Worm (Caenorhabditis elegans) whole organism, L3 larva: ENCODE measurements around the gene M163.7.
A peak's percentile ranks its signal among the peaks of the same experiment; 100 is the strongest.

Source experiments
- R02D3.7 ChIP-seq: fragments of 150-350 bp; optimal IDR thresholded peaks from 2 replicates; lab custom pipeline; 2014; ENCODE audit warnings: missing biosample characterization, missing genetic modification characterization
- ZK546.5 ChIP-seq: sonication (generic microtip); optimal IDR thresholded peaks from 2 replicates; lab custom pipeline; 2017; ENCODE audit warnings: missing biosample characterization, missing genetic modification characterization
- aly-2 ChIP-seq: fragments of 150-350 bp; optimal IDR thresholded peaks from 2 replicates; lab custom pipeline; 2014; ENCODE audit warnings: missing biosample characterization, missing genetic modification characterization
- ceh-16 ChIP-seq: sonication (generic microtip); optimal IDR thresholded peaks from 2 replicates; lab custom pipeline; 2017; ENCODE audit warnings: missing biosample characterization, missing genetic modification characterization
- ceh-28 ChIP-seq: fragments of 150-350 bp; optimal IDR thresholded peaks from 2 replicates; lab custom pipeline; 2014; ENCODE audit warnings: missing biosample characterization, missing genetic modification reagents, missing genetic modification characterization
- ceh-9 ChIP-seq: sonication (generic microtip); optimal IDR thresholded peaks from 2 replicates; lab custom pipeline; 2018; ENCODE audit warnings: missing biosample characterization, missing genetic modification characterization
- daf-12 ChIP-seq: fragments of 150-350 bp; optimal IDR thresholded peaks from 2 replicates; lab custom pipeline; 2014; ENCODE audit warnings: missing biosample characterization, missing genetic modification reagents, missing genetic modification characterization
- egl-27 ChIP-seq: sonication (generic microtip); optimal IDR thresholded peaks from 4 replicates; lab custom pipeline; 2017; ENCODE audit warnings: missing biosample characterization, missing genetic modification reagents, missing genetic modification characterization
- egl-5 ChIP-seq: fragments of 150-350 bp; optimal IDR thresholded peaks from 2 replicates; lab custom pipeline; 2017; ENCODE audit warnings: missing biosample characterization, missing genetic modification reagents, missing genetic modification characterization, inconsistent platforms
- elt-1 ChIP-seq: fragments of 150-350 bp; optimal IDR thresholded peaks from 2 replicates; lab custom pipeline; 2014; ENCODE audit warnings: missing biosample characterization, missing genetic modification characterization
- elt-2 ChIP-seq: sonication (generic microtip); optimal IDR thresholded peaks from 2 replicates; lab custom pipeline; 2016; ENCODE audit warnings: missing genetic modification reagents, mild to moderate bottlenecking, missing genetic modification characterization, missing compliant biosample characterization
- elt-3 ChIP-seq, 3 experiments: fragments of 150-350 bp in 1 of 3; sonication (generic microtip) in 2 of 3; optimal IDR thresholded peaks; 2 replicates in 2 of 3; 4 replicates in 1 of 3; lab custom pipeline; 2014 to 2017; ENCODE audit warnings: missing biosample characterization in 3 of 3, missing genetic modification characterization in 3 of 3
- fkh-2 ChIP-seq: fragments of 150-350 bp; optimal IDR thresholded peaks from 2 replicates; lab custom pipeline; 2014; ENCODE audit warnings: missing biosample characterization, missing genetic modification reagents, missing genetic modification characterization
- fos-1 ChIP-seq: fragments of 150-350 bp; optimal IDR thresholded peaks from 2 replicates; lab custom pipeline; 2014; ENCODE audit warnings: missing biosample characterization, missing genetic modification characterization
- hmg-11 ChIP-seq: sonication (generic microtip); optimal IDR thresholded peaks from 2 replicates; lab custom pipeline; 2016; ENCODE audit warnings: missing genetic modification characterization, missing compliant biosample characterization
- jun-1 ChIP-seq: fragments of 150-350 bp; optimal IDR thresholded peaks from 2 replicates; lab custom pipeline; 2014; ENCODE audit warnings: missing biosample characterization, missing genetic modification reagents, missing genetic modification characterization
- lin-15B ChIP-seq: fragments of 150-350 bp; optimal IDR thresholded peaks from 2 replicates; lab custom pipeline; 2014; ENCODE audit warnings: missing biosample characterization, missing genetic modification characterization
- lin-39 ChIP-seq: fragments of 150-350 bp; optimal IDR thresholded peaks from 2 replicates; lab custom pipeline; 2018; ENCODE audit warnings: missing biosample characterization, missing genetic modification reagents, missing genetic modification characterization
- lsy-12 ChIP-seq: sonication (generic microtip); optimal IDR thresholded peaks from 2 replicates; lab custom pipeline; 2016; ENCODE audit warnings: mild to moderate bottlenecking, missing genetic modification characterization, missing compliant biosample characterization
- nfya-1 ChIP-seq: sonication (generic microtip); optimal IDR thresholded peaks from 2 replicates; lab custom pipeline; 2017; ENCODE audit warnings: missing genetic modification characterization, mild to moderate bottlenecking, missing compliant biosample characterization, antibody characterized with exemption, moderate library complexity; ENCODE audit not compliant: insufficient read depth
- nhr-11 ChIP-seq: fragments of 150-350 bp; optimal IDR thresholded peaks from 2 replicates; lab custom pipeline; 2014; ENCODE audit warnings: missing biosample characterization, missing genetic modification characterization
- nhr-25 ChIP-seq: sonication (generic microtip); optimal IDR thresholded peaks from 2 replicates; lab custom pipeline; 2017; ENCODE audit warnings: missing biosample characterization, missing genetic modification characterization
- nhr-43 ChIP-seq: sonication (generic microtip); optimal IDR thresholded peaks from 2 replicates; lab custom pipeline; 2016; ENCODE audit warnings: mild to moderate bottlenecking, missing genetic modification characterization, missing compliant biosample characterization; ENCODE audit not compliant: poor library complexity, severe bottlenecking
- nhr-67 ChIP-seq: fragments of 150-350 bp; optimal IDR thresholded peaks from 2 replicates; lab custom pipeline; 2014; ENCODE audit warnings: missing biosample characterization, missing genetic modification characterization
- nhr-77 ChIP-seq: fragments of 150-350 bp; optimal IDR thresholded peaks from 2 replicates; lab custom pipeline; 2014; ENCODE audit warnings: missing biosample characterization, missing genetic modification characterization
- pha-4 ChIP-seq: fragments of 150-350 bp; optimal IDR thresholded peaks from 2 replicates; lab custom pipeline; 2014; ENCODE audit warnings: missing biosample characterization, missing genetic modification reagents, missing genetic modification characterization
- pqm-1 ChIP-seq: fragments of 150-350 bp; optimal IDR thresholded peaks from 2 replicates; lab custom pipeline; 2017; ENCODE audit warnings: missing biosample characterization, missing genetic modification characterization, inconsistent platforms
- sea-2 ChIP-seq: fragments of 150-350 bp; sonication (generic microtip); optimal IDR thresholded peaks from 4 replicates; lab custom pipeline; 2014; ENCODE audit warnings: missing biosample characterization, missing genetic modification reagents, missing genetic modification characterization
- skn-1 ChIP-seq: fragments of 150-350 bp; optimal IDR thresholded peaks from 2 replicates; lab custom pipeline; 2014; ENCODE audit warnings: missing biosample characterization, missing genetic modification characterization
- ztf-11 ChIP-seq: fragments of 150-350 bp; optimal IDR thresholded peaks from 2 replicates; lab custom pipeline; 2014; ENCODE audit warnings: missing biosample characterization, missing genetic modification characterization

Gene M163.7

DNA sequence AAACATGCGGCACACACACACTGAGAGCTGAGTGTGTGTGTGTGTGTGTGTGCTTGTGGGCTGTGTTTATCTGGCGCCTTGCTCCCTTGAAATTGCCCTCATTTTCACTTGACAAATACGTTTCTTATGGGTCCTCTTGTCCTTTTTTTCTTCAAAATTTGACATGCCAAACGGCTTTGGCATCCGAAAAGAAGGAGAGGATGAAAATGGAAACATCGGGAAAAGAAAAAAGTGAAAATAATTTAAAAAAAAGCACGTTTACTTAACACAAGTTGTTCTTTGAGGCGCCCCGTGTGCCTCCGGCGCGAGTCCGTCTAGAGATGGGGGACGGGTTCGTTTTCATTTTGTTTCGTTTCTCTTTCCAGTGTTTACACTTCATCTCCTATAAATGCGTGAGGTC is 30.5 kb downstream of the M163.7 start:
- TF ChIP-seq ZK546.5, result no peak
- TF ChIP-seq pha-4 (tag; lab: Kevin White, UChicago), result peak; percentile 41
- peak; percentile 61 for TF ChIP-seq lin-39
- no peak for TF ChIP-seq ceh-16 (tag; lab: Kevin White, UChicago)
- TF ChIP-seq nhr-11 (tag; lab: Kevin White, UChicago), result no peak
- TF ChIP-seq ztf-11, result no peak
- TF ChIP-seq skn-1 (tag; lab: Kevin White, UChicago), result no peak
- no peak for TF ChIP-seq nhr-67 (tag; lab: Kevin White, UChicago)
- TF ChIP-seq fkh-2 (tag; lab: Kevin White, UChicago), result no peak
- TF ChIP-seq daf-12 (tag; lab: Kevin White, UChicago), result no peak
- TF ChIP-seq hmg-11 (tag; lab: Kevin White, UChicago), result no peak
- TF ChIP-seq lsy-12 (tag; lab: Kevin White, UChicago), result no peak
- TF ChIP-seq nfya-1 (tag; lab: Kevin White, UChicago), result peak; percentile 9
- TF ChIP-seq lin-15B (tag; lab: Kevin White, UChicago), result no peak
- TF ChIP-seq, all 47 proteins: peak for 3

DNA sequence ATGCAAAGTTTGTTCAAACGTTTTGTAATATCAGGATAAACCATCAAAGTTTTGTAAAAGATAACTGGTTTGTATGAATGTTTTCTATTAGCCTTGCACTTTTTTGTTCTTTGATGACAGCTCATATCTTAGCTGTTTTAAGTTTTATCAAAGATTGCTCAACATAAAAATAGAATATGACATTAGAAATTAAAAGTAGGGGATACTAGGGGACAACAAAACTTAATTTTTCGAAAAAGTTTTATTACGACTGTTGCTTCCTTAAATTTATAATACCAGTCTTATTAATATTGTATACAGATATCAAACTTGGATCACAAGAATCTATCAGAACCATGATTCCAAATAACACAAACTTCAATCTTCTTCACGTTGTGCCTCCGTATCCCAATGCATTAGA is 31.2 kb downstream of the M163.7 start, which contains the start of gene ztf-14:
Gene ztf-14, plus strand, starts transcription at position 301 of the 400 bp plus-strand sequence.
- TF ChIP-seq sea-2 (GFP tag; lab: Kevin White, UChicago) (no peak), nhr-43 (tag; lab: Kevin White, UChicago) (no peak), aly-2 (tag; lab: Kevin White, UChicago) (no peak), nhr-11 (tag; lab: Kevin White, UChicago) (no peak), jun-1 (tag; lab: Kevin White, UChicago) (no peak), nfya-1 (tag; lab: Kevin White, UChicago) (no peak), fos-1 (no peak), ceh-9 (tag; lab: Kevin White, UChicago) (no peak), nhr-77 (tag; lab: Kevin White, UChicago) (no peak), lin-15B (tag; lab: Kevin White, UChicago) (no peak), daf-12 (tag; lab: Kevin White, UChicago) (no peak), lsy-12 (tag; lab: Kevin White, UChicago) (no peak)

DNA sequence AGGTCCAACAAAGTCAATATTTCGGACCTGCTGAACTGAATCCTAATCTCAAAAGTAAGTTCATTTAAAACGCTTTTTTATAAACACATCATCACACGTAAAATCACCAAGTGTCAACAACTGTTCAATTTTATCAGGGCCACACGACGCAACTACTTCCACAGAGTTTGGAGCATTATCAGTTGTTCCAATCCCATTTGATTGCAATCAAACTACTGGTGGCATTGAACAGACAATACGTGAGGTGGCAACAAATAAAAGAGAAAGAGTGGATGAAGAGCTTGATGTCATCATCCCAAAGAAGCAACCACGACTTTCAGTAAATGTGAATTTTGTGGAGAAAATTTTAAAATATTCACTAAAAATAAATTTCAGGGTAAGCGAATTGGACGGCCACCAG is 31.9 kb downstream of the M163.7 start:
- TF ChIP-seq elt-3 (tag; optimal IDR thresholded peaks at IDR 0.05; lab: Kevin White, UChicago), result no peak
- TF ChIP-seq egl-5 (tag; lab: Kevin White, UChicago), result peak; percentile 81

- TF ChIP-seq R02D3.7 (tag; lab: Kevin White, UChicago), result no peak
- peak; percentile 5 for TF ChIP-seq nhr-43 (tag; lab: Kevin White, UChicago)
- peak; percentile 53 for TF ChIP-seq nhr-25 (tag; lab: Kevin White, UChicago)
Observed at ce11 chrX:14499830-14500409, 35.3 kb downstream of the M163.7 start.

DNA sequence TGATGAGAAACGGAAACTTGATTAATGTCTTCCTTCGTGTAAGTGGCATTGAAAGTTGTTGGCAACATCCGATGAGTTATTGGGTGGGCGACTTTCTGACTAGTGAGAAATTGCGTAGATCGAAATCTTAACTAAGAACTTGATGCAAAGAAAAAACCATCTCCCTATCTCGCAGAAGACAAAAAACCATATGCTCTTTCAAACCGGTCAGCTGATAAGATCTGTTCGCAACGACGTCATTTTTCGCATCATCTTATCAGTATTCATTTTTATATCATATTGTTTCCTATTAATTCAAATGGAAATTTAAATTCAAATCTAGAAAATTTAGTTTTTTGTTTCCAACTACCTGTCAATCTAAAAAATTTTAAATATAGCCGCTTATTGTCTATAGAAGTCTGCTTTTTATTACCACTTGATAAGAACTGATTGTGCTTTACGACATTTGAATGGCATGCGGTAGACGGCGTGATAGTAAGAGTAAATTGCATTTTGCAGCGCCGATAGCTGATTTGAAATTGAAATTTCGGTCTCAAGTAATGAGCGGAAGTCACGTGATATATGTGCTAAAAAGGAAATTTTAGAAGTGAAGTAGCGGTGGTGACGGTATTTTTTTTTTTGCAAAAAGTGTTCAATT is 35.9 kb downstream of the M163.7 start:
- TF ChIP-seq ceh-28 (tag; lab: Kevin White, UChicago) (no peak), elt-2 (tag; lab: Kevin White, UChicago) (peak; percentile 99), pha-4 (tag; lab: Kevin White, UChicago) (peak; percentile 14), egl-27 (tag; lab: Kevin White, UChicago) (peak; percentile 36), skn-1 (tag; lab: Kevin White, UChicago) (no peak), elt-1 (tag; lab: Kevin White, UChicago) (peak; percentile 84), nhr-25 (tag; lab: Kevin White, UChicago) (peak; percentile 72), pqm-1 (tag; lab: Kevin White, UChicago) (peak; percentile 17)
